Worm (Caenorhabditis elegans) whole organism, young adult: ENCODE data around the gene Y51H4A.941.
"Not testable (repeated sequence)": the region's sequence is repeated elsewhere in the genome, so short reads cannot be mapped to it uniquely, and the experiment has no call there.

ENCODE experiments used
- B0019.2 ChIP-seq: fragments of 200-800 bp; sonication (Bioruptor generic); conservative IDR thresholded peaks from 2 replicates; pipeline ENCODE4 v1.3.6; 2022; ENCODE audit warnings: missing genetic modification reagents, missing genetic modification characterization, missing compliant biosample characterization
- B0336.3 ChIP-seq: fragments of 200-800 bp; sonication (Bioruptor generic); IDR thresholded peaks from 2 replicates; pipeline ENCODE4 v1.3.6; 2022; ENCODE audit warnings: missing genetic modification characterization, missing compliant biosample characterization
- Y53F4B.3 ChIP-seq: fragments of 200-800 bp; sonication (Bioruptor generic); IDR thresholded peaks from 2 replicates; pipeline ENCODE4 v1.3.6; 2022; ENCODE audit warnings: missing genetic modification reagents, missing genetic modification characterization, missing compliant biosample characterization
- akir-1 ChIP-seq: fragments of 200-800 bp; sonication (Bioruptor generic); optimal IDR thresholded peaks from 2 replicates; lab custom pipeline; 2018; ENCODE audit warnings: mild to moderate bottlenecking, missing genetic modification characterization, moderate library complexity, missing compliant biosample characterization
- aptf-3 ChIP-seq: fragments of 200-800 bp; sonication (Bioruptor generic); IDR thresholded peaks from 2 replicates; pipeline ENCODE4 v1.3.6; 2022; ENCODE audit warnings: missing genetic modification characterization, missing compliant biosample characterization
- egl-18 ChIP-seq: fragments of 200-800 bp; sonication (Bioruptor generic); IDR thresholded peaks from 2 replicates; pipeline ENCODE4 v1.3.6; 2022; ENCODE audit warnings: missing genetic modification reagents, missing genetic modification characterization, missing compliant biosample characterization
- ekl-4 ChIP-seq: fragments of 200-800 bp; sonication (Bioruptor generic); IDR thresholded peaks from 2 replicates; pipeline ENCODE4 v1.3.6; 2022; ENCODE audit warnings: missing genetic modification reagents, missing genetic modification characterization, missing compliant biosample characterization
- madf-8 ChIP-seq: fragments of 200-800 bp; sonication (Bioruptor generic); conservative IDR thresholded peaks from 2 replicates; pipeline ENCODE4 v1.3.6; 2022; ENCODE audit warnings: missing genetic modification reagents, missing genetic modification characterization, missing compliant biosample characterization
- mel-28 ChIP-seq: sonication (generic microtip); optimal IDR thresholded peaks from 2 replicates; lab custom pipeline; 2016; ENCODE audit warnings: borderline replicate concordance, mild to moderate bottlenecking, missing genetic modification characterization, missing compliant biosample characterization
- nhr-90 ChIP-seq: sonication (generic microtip); optimal IDR thresholded peaks from 2 replicates; lab custom pipeline; 2016; ENCODE audit warnings: missing genotype, mild to moderate bottlenecking, missing genetic modification characterization, missing compliant biosample characterization
- snpc-3.4 ChIP-seq: sonication (generic microtip); optimal IDR thresholded peaks from 2 replicates; lab custom pipeline; 2017; ENCODE audit warnings: missing genetic modification characterization, mild to moderate bottlenecking, missing compliant biosample characterization, antibody characterized with exemption, moderate library complexity, missing genotype, missing genetic modification reagents
- zfh-2 ChIP-seq: fragments of 200-800 bp; sonication (Bioruptor generic); conservative IDR thresholded peaks from 2 replicates; pipeline ENCODE4 v1.3.6; 2022; ENCODE audit warnings: missing genetic modification reagents, missing genetic modification characterization, missing compliant biosample characterization

- not testable (repeated sequence) for TF ChIP-seq Y53F4B.3 (GFP tag; lab: Robert Waterston, UW); zfh-2 (GFP tag; lab: Robert Waterston, UW); aptf-3 (GFP tag; lab: Robert Waterston, UW); B0019.2 (GFP tag; lab: Robert Waterston, UW); nhr-90 (tag; lab: Kevin White, UChicago); ekl-4 (GFP tag; lab: Robert Waterston, UW); madf-8 (GFP tag; lab: Robert Waterston, UW); mel-28 (tag; lab: Kevin White, UChicago); B0336.3 (GFP tag; lab: Robert Waterston, UW); egl-18; snpc-3.4; akir-1
Measured at ce11 chrIV:16664020-16664419, 30.4 kb downstream of the Y51H4A.941 start, which contains the start of gene sta-1.
